Worm (Caenorhabditis elegans) whole organism, L3 larva: ENCODE data around the gene F52C6.4.

Experiments used
- ZK546.5 ChIP-seq: sonication (generic microtip); optimal IDR thresholded peaks from 2 replicates; lab custom pipeline; 2017; ENCODE audit warnings: missing biosample characterization, missing genetic modification characterization
- aly-2 ChIP-seq: fragments of 150-350 bp; optimal IDR thresholded peaks from 2 replicates; lab custom pipeline; 2014; ENCODE audit warnings: missing biosample characterization, missing genetic modification characterization
- ama-1 ChIP-seq: fragments of 150-350 bp; optimal IDR thresholded peaks from 2 replicates; lab custom pipeline; 2018
- ceh-28 ChIP-seq: fragments of 150-350 bp; optimal IDR thresholded peaks from 2 replicates; lab custom pipeline; 2014; ENCODE audit warnings: missing biosample characterization, missing genetic modification reagents, missing genetic modification characterization
- ceh-9 ChIP-seq: sonication (generic microtip); optimal IDR thresholded peaks from 2 replicates; lab custom pipeline; 2018; ENCODE audit warnings: missing biosample characterization, missing genetic modification characterization
- daf-12 ChIP-seq: fragments of 150-350 bp; optimal IDR thresholded peaks from 2 replicates; lab custom pipeline; 2014; ENCODE audit warnings: missing biosample characterization, missing genetic modification reagents, missing genetic modification characterization
- egl-27 ChIP-seq: sonication (generic microtip); optimal IDR thresholded peaks from 4 replicates; lab custom pipeline; 2017; ENCODE audit warnings: missing biosample characterization, missing genetic modification reagents, missing genetic modification characterization
- elt-1 ChIP-seq: fragments of 150-350 bp; optimal IDR thresholded peaks from 2 replicates; lab custom pipeline; 2014; ENCODE audit warnings: missing biosample characterization, missing genetic modification characterization
- elt-2 ChIP-seq: sonication (generic microtip); optimal IDR thresholded peaks from 2 replicates; lab custom pipeline; 2016; ENCODE audit warnings: missing genetic modification reagents, mild to moderate bottlenecking, missing genetic modification characterization, missing compliant biosample characterization
- elt-3 ChIP-seq, 3 experiments: fragments of 150-350 bp in 1 of 3; sonication (generic microtip) in 2 of 3; optimal IDR thresholded peaks; 2 replicates in 2 of 3; 4 replicates in 1 of 3; lab custom pipeline; 2014 to 2017; ENCODE audit warnings: missing biosample characterization in 3 of 3, missing genetic modification characterization in 3 of 3
- eor-1 ChIP-seq, 2 experiments: fragments of 150-350 bp; optimal IDR thresholded peaks; 2 replicates each; lab custom pipeline; 2014 to 2018; ENCODE audit warnings: missing biosample characterization in 2 of 2, missing genetic modification characterization in 2 of 2
- fkh-10 ChIP-seq: sonication (generic microtip); optimal IDR thresholded peaks from 2 replicates; lab custom pipeline; 2017; ENCODE audit warnings: missing biosample characterization, missing genetic modification reagents, missing genetic modification characterization
- fkh-2 ChIP-seq: fragments of 150-350 bp; optimal IDR thresholded peaks from 2 replicates; lab custom pipeline; 2014; ENCODE audit warnings: missing biosample characterization, missing genetic modification reagents, missing genetic modification characterization
- fos-1 ChIP-seq: fragments of 150-350 bp; optimal IDR thresholded peaks from 2 replicates; lab custom pipeline; 2014; ENCODE audit warnings: missing biosample characterization, missing genetic modification characterization
- hmg-11 ChIP-seq: sonication (generic microtip); optimal IDR thresholded peaks from 2 replicates; lab custom pipeline; 2016; ENCODE audit warnings: missing genetic modification characterization, missing compliant biosample characterization
- jun-1 ChIP-seq: fragments of 150-350 bp; optimal IDR thresholded peaks from 2 replicates; lab custom pipeline; 2014; ENCODE audit warnings: missing biosample characterization, missing genetic modification reagents, missing genetic modification characterization
- lin-15B ChIP-seq: fragments of 150-350 bp; optimal IDR thresholded peaks from 2 replicates; lab custom pipeline; 2014; ENCODE audit warnings: missing biosample characterization, missing genetic modification characterization
- lin-39 ChIP-seq: fragments of 150-350 bp; optimal IDR thresholded peaks from 2 replicates; lab custom pipeline; 2018; ENCODE audit warnings: missing biosample characterization, missing genetic modification reagents, missing genetic modification characterization
- lsy-12 ChIP-seq: sonication (generic microtip); optimal IDR thresholded peaks from 2 replicates; lab custom pipeline; 2016; ENCODE audit warnings: mild to moderate bottlenecking, missing genetic modification characterization, missing compliant biosample characterization
- mdl-1 ChIP-seq: fragments of 150-350 bp; optimal IDR thresholded peaks from 2 replicates; lab custom pipeline; 2014; ENCODE audit warnings: missing biosample characterization, missing genetic modification characterization
- mml-1 ChIP-seq: fragments of 150-350 bp; sonication (generic microtip); optimal IDR thresholded peaks from 3 replicates; lab custom pipeline; 2014; ENCODE audit warnings: missing biosample characterization, missing genetic modification characterization
- nfya-1 ChIP-seq: sonication (generic microtip); optimal IDR thresholded peaks from 2 replicates; lab custom pipeline; 2017; ENCODE audit warnings: missing genetic modification characterization, mild to moderate bottlenecking, missing compliant biosample characterization, antibody characterized with exemption, moderate library complexity; ENCODE audit not compliant: insufficient read depth
- nhr-12 ChIP-seq: fragments of 150-350 bp; optimal IDR thresholded peaks from 2 replicates; lab custom pipeline; 2014; ENCODE audit warnings: missing biosample characterization, missing genetic modification characterization
- nhr-25 ChIP-seq: sonication (generic microtip); optimal IDR thresholded peaks from 2 replicates; lab custom pipeline; 2017; ENCODE audit warnings: missing biosample characterization, missing genetic modification characterization
- nhr-28 ChIP-seq: fragments of 150-350 bp; optimal IDR thresholded peaks from 2 replicates; lab custom pipeline; 2014; ENCODE audit warnings: missing biosample characterization, missing genetic modification characterization
- nhr-43 ChIP-seq: sonication (generic microtip); optimal IDR thresholded peaks from 2 replicates; lab custom pipeline; 2016; ENCODE audit warnings: mild to moderate bottlenecking, missing genetic modification characterization, missing compliant biosample characterization; ENCODE audit not compliant: poor library complexity, severe bottlenecking
- nhr-67 ChIP-seq: fragments of 150-350 bp; optimal IDR thresholded peaks from 2 replicates; lab custom pipeline; 2014; ENCODE audit warnings: missing biosample characterization, missing genetic modification characterization
- nhr-76 ChIP-seq: fragments of 150-350 bp; sonication (generic microtip); optimal IDR thresholded peaks from 5 replicates; lab custom pipeline; 2014; ENCODE audit warnings: missing biosample characterization, missing genetic modification characterization
- pha-4 ChIP-seq: fragments of 150-350 bp; optimal IDR thresholded peaks from 2 replicates; lab custom pipeline; 2014; ENCODE audit warnings: missing biosample characterization, missing genetic modification reagents, missing genetic modification characterization
- pqm-1 ChIP-seq: fragments of 150-350 bp; optimal IDR thresholded peaks from 2 replicates; lab custom pipeline; 2017; ENCODE audit warnings: missing biosample characterization, missing genetic modification characterization, inconsistent platforms
- sea-2 ChIP-seq: fragments of 150-350 bp; sonication (generic microtip); optimal IDR thresholded peaks from 4 replicates; lab custom pipeline; 2014; ENCODE audit warnings: missing biosample characterization, missing genetic modification reagents, missing genetic modification characterization
- tbx-2 ChIP-seq: sonication (generic microtip); optimal IDR thresholded peaks from 2 replicates; lab custom pipeline; 2016; ENCODE audit warnings: mild to moderate bottlenecking, missing genetic modification characterization, missing compliant biosample characterization
- unc-39 ChIP-seq: sonication (generic microtip); optimal IDR thresholded peaks from 4 replicates; lab custom pipeline; 2017; ENCODE audit warnings: missing biosample characterization, missing genetic modification characterization
- unc-62 ChIP-seq: fragments of 150-350 bp; sonication (generic microtip); optimal IDR thresholded peaks from 4 replicates; lab custom pipeline; 2014; ENCODE audit warnings: missing biosample characterization, missing genetic modification reagents, missing genetic modification characterization
- ztf-11 ChIP-seq: fragments of 150-350 bp; optimal IDR thresholded peaks from 2 replicates; lab custom pipeline; 2014; ENCODE audit warnings: missing biosample characterization, missing genetic modification characterization
- ztf-4 ChIP-seq: fragments of 150-350 bp; optimal IDR thresholded peaks from 2 replicates; lab custom pipeline; 2014; ENCODE audit warnings: missing biosample characterization, missing genetic modification characterization

F52C6.4 gene

DNA sequence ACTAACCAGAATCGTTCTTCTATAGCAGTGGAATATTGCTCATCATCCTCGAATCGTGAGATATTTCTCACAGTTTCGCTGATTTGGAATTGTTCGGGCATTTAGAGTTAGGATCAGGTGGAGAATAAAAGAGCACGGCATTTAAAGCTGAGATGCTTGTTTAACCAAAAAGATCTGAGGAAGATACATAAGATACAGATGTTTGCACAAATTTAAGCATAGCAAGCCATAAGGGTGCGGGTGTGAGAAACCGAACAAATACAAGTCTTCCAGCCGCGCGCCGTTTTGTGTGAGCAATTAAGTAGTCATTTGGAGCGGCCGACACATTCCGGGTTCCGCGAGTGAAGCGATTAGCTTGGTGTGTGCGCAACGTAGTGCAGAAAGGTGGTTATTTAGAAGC lies 36.6 kb upstream of the F52C6.4 start, which contains the start of gene math-7:
TSS of gene math-7 (minus strand) at position 101 of the 400 bp plus-strand sequence.
- TF ChIP-seq lsy-12 (no peak), nfya-1 (no peak), ceh-28 (tag; lab: Kevin White, UChicago) (no peak), jun-1 (no peak), fkh-10 (GFP tag; lab: Kevin White, UChicago) (no peak), nhr-67 (tag; lab: Kevin White, UChicago) (no peak), pha-4 (tag; lab: Kevin White, UChicago) (no peak), tbx-2 (tag; lab: Kevin White, UChicago) (no peak)
- TF ChIP-seq, all 47 proteins: peak for 0

DNA sequence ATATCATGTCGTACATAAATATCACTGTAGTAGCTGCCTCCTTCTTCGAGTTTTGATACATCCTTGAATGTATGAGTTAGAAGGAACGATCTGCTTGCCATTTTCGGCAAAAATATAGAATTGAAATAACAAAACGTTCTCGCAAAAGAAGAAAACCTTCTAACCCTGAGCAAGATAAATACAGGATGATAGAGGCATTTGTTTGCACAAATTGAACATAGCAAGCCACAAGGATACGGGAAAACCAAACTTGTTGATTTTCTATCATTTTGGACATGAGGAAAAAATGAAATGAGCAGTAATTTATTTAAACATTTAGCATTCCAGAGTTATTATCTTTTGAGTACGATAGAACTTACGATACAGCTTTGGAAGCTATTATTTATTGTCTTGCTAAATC lies 33.9 kb upstream of the F52C6.4 start, which contains the start of gene math-8:
TSS of gene math-8 (minus strand) at position 101 of the 400 bp plus-strand sequence.
- no peak for TF ChIP-seq lin-15B
- TF ChIP-seq mdl-1 (tag; lab: Kevin White, UChicago), result no peak
- no peak for TF ChIP-seq ceh-9 (tag; lab: Kevin White, UChicago)
- no peak for TF ChIP-seq nhr-28
- no peak for TF ChIP-seq ceh-28 (tag; lab: Kevin White, UChicago)
- no peak for TF ChIP-seq fos-1 (tag; lab: Kevin White, UChicago)
- no peak for TF ChIP-seq egl-27 (tag; lab: Kevin White, UChicago)
- no peak for TF ChIP-seq nhr-76 (tag; lab: Kevin White, UChicago)
- TF ChIP-seq nfya-1, result no peak
- TF ChIP-seq elt-1 (tag; lab: Kevin White, UChicago), result no peak
- TF ChIP-seq pqm-1, result no peak
- no peak for TF ChIP-seq hmg-11 (tag; lab: Kevin White, UChicago)

ce11 chrII:1890682-1891081 lies 32.3 kb upstream of the F52C6.4 start, which contains the start of gene math-9:
math-9 (minus strand) TSS chrII:1890782.
- TF ChIP-seq lin-15B (no peak), daf-12 (no peak), aly-2 (tag; lab: Kevin White, UChicago) (no peak), mdl-1 (tag; lab: Kevin White, UChicago) (no peak), unc-62 (GFP tag; lab: Kevin White, UChicago) (no peak), ama-1 (lab: Kevin White, UChicago) (no peak), mml-1 (tag; lab: Kevin White, UChicago) (no peak)
- TF ChIP-seq, all 47 proteins: peak for 0

ce11 chrII:1893912-1894311 lies 29.0 kb upstream of the F52C6.4 start, which contains the start of gene C16C4.1:
C16C4.1 (plus strand) TSS chrII:1894212.
- TF ChIP-seq fkh-10 (GFP tag; lab: Kevin White, UChicago) (no peak), mdl-1 (tag; lab: Kevin White, UChicago) (no peak), lin-15B (no peak)
- TF ChIP-seq, all 47 proteins: peak for 0

DNA sequence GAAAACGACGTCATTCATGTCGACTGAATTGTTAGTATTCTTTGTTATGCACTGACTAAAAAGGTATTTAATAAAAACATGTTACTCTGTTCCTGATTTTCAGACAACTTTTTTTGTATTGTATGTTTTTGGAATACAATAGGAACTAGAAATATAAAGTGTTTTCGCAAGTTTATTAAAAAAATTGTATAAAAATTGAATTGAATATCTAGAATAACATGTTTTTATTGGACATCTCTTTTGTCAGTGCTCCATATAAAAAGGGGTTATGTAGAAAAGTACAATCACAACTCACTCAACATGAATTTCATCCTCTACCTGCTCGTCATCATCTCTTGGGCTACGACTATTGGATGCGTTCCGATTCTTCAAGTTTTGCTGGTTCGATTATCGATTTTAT lies 27.7 kb upstream of the F52C6.4 start, which contains the start of gene C46F9.5:
TSS of gene C46F9.5 (plus strand) at position 301 of the 400 bp plus-strand sequence.
- TF ChIP-seq fkh-2 (tag; lab: Kevin White, UChicago), result no peak
- no peak for TF ChIP-seq nhr-12 (tag; lab: Kevin White, UChicago)
- TF ChIP-seq sea-2 (GFP tag; lab: Kevin White, UChicago), result no peak
- TF ChIP-seq nfya-1, result no peak
- TF ChIP-seq ztf-11, result no peak
- no peak for TF ChIP-seq elt-3 (tag; optimal IDR thresholded peaks at IDR 0.05; lab: Kevin White, UChicago)

- TF ChIP-seq unc-62 (GFP tag; lab: Kevin White, UChicago), result no peak
- no peak for TF ChIP-seq elt-2
- no peak for TF ChIP-seq lin-39 (tag; lab: Kevin White, UChicago)
- TF ChIP-seq nhr-25 (tag; lab: Kevin White, UChicago), result no peak
- TF ChIP-seq ZK546.5 (tag; lab: Kevin White, UChicago), result no peak
- no peak for TF ChIP-seq daf-12
- no peak for TF ChIP-seq eor-1 (tag; optimal IDR thresholded peaks at IDR 0.05; lab: Kevin White, UChicago)
- TF ChIP-seq unc-39, result no peak
- TF ChIP-seq nhr-43 (tag; lab: Kevin White, UChicago), result no peak
- TF ChIP-seq mdl-1 (tag; lab: Kevin White, UChicago), result no peak
- no peak for TF ChIP-seq mml-1 (tag; lab: Kevin White, UChicago)
- TF ChIP-seq elt-3 (tag; optimal IDR thresholded peaks at IDR 0.05; lab: Kevin White, UChicago), result no peak
- TF ChIP-seq fkh-10 (GFP tag; lab: Kevin White, UChicago), result no peak
- TF ChIP-seq ztf-4, result no peak
Observed at ce11 chrII:1895762-1896161, 27.2 kb upstream of the F52C6.4 start, which contains the start of gene math-25. math-25 (plus strand) TSS chrII:1896062.
